Fruit fly (Drosophila melanogaster): ENCODE data around the gene alpha-Est5.

alpha-Est5 gene

DNA sequence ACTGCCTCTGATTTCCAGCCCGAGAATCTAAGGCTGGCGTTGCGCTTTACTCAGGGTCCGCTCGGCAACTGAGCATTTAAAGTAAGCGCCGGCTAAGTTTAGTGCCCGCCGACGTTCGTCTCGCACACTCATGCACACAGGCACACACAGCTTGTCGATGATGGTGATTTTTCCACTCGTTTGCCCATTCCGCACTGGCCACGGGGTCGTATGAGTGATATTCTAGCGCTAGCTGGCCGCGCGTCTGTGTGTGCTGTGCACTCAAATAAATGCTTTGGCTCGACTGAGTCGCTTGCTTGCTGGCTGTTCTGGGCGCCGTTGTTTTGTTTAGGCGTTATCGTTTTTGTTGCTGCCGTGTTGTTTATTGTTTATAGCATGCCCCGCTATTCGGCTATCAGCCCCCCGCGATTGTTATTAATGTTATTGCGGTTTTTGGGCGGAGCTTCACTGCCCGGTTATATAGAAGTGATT, 20.6 kb downstream of the alpha-Est5 start, which contains the start of gene alpha-Est8 (continued):
- TF ChIP-seq z (GFP tag; IDR thresholded peaks at IDR 0.05) (peak; percentile 97), CG13287 (GFP tag; IDR thresholded peaks at IDR 0.05; ENCODE audit: partially characterized antibody) (peak; percentile 66), luna (GFP tag; optimal IDR thresholded peaks at IDR 0.05) (no peak), CG6813 (GFP tag; optimal IDR thresholded peaks at IDR 0.05) (no peak), cg (GFP tag; optimal IDR thresholded peaks at IDR 0.05) (peak; percentile 61), Med (GFP tag) (peak; percentile 82), pb (GFP tag; optimal IDR thresholded peaks at IDR 0.05) (no peak), CG14860 (GFP tag; IDR thresholded peaks at IDR 0.05; ENCODE audit: partially characterized antibody) (no peak), CG32772 (GFP tag; IDR thresholded peaks at IDR 0.05) (no peak), abd-A (tag; optimal IDR thresholded peaks at IDR 0.05) (peak; percentile 62), lbe (GFP tag; optimal IDR thresholded peaks at IDR 0.05) (no peak), slbo (GFP tag; IDR thresholded peaks at IDR 0.05) (no peak), Jarid2 (GFP tag; optimal IDR thresholded peaks at IDR 0.05) (peak; percentile 54), CG7839 (tag; optimal IDR thresholded peaks at IDR 0.05) (peak; percentile 6), NfI (GFP tag; optimal IDR thresholded peaks at IDR 0.05) (no peak), crol (GFP tag; IDR thresholded peaks at IDR 0.05) (0 out of 2 replicates have a peak, but pooled peaks have one; percentile 7), cad (GFP tag; optimal IDR thresholded peaks at IDR 0.05) (no peak), B-H2 (GFP tag; optimal IDR thresholded peaks at IDR 0.05) (peak; percentile 58), sna (GFP tag; IDR thresholded peaks at IDR 0.05; ENCODE audit: partially characterized antibody) (0 out of 2 replicates have a peak, but pooled peaks have one; percentile 22), CG12769 (tag; optimal IDR thresholded peaks at IDR 0.05) (no peak), stc (GFP tag; IDR thresholded peaks at IDR 0.05) (no peak), pros (GFP tag; optimal IDR thresholded peaks at IDR 0.05) (no peak), HHEX (GFP tag; optimal IDR thresholded peaks at IDR 0.05) (peak; percentile 21), CG13296 (GFP tag; optimal IDR thresholded peaks at IDR 0.05) (peak; percentile 23), exex (tag; optimal IDR thresholded peaks at IDR 0.05) (peak; percentile 89), tna (GFP tag; IDR thresholded peaks at IDR 0.05; ENCODE audit: partially characterized antibody) (peak; percentile 47; the same call in 1 of the 2 replicates), MBD-R2 (GFP tag; IDR thresholded peaks at IDR 0.05) (0 out of 2 replicates have a peak, but pooled peaks have one; percentile 23), CG7372 (GFP tag; IDR thresholded peaks at IDR 0.05) (peak; percentile 70), unpg (GFP tag; optimal IDR thresholded peaks at IDR 0.05) (peak; percentile 29), CG6689 (GFP tag; IDR thresholded peaks at IDR 0.05) (no peak), Dbx (GFP tag; IDR thresholded peaks at IDR 0.05) (0 out of 3 replicates have a peak, but pooled peaks have one; percentile 30), ftz-f1 (GFP tag; optimal IDR thresholded peaks at IDR 0.05) (peak; percentile 13), CG7987 (GFP tag; optimal IDR thresholded peaks at IDR 0.05) (peak; percentile 7), CG10979 (tag; optimal IDR thresholded peaks at IDR 0.05) (no peak), CG10321 (GFP tag; IDR thresholded peaks at IDR 0.05) (no peak), CG7357 (GFP tag; IDR thresholded peaks at IDR 0.05) (no peak), Aef1 (GFP tag; IDR thresholded peaks at IDR 0.05) (peak; percentile 39), CG8944 (GFP tag; optimal IDR thresholded peaks at IDR 0.05) (no peak), ap (GFP tag; IDR thresholded peaks at IDR 0.05) (no peak), emc (GFP tag; optimal IDR thresholded peaks at IDR 0.05) (no peak), Bgb (GFP tag; IDR thresholded peaks at IDR 0.05; ENCODE audit: partially characterized antibody) (peak; percentile 73), cwo (GFP tag; optimal IDR thresholded peaks at IDR 0.05) (peak; percentile 45), CG5953 (GFP tag; IDR thresholded peaks at IDR 0.05) (no peak), psq (GFP tag; optimal IDR thresholded peaks at IDR 0.05) (no peak), TFAM (GFP tag; optimal IDR thresholded peaks at IDR 0.05) (no peak), CG31388 (GFP tag; optimal IDR thresholded peaks at IDR 0.05) (no peak), nerfin-2 (GFP tag; IDR thresholded peaks at IDR 0.05; ENCODE audit: partially characterized antibody) (0 out of 2 replicates have a peak, but pooled peaks have one; percentile 16), bab2 (GFP tag; optimal IDR thresholded peaks at IDR 0.05) (no peak), Ada2b (GFP tag; IDR thresholded peaks at IDR 0.05) (no peak), Rfx (GFP tag; IDR thresholded peaks at IDR 0.05) (peak; percentile 34; the same call in 1 of the 2 replicates)
